Worm (Caenorhabditis elegans) whole organism, L1 larva: ENCODE results near the gene F17C11.2.

Source experiments
- C04F5.9 ChIP-seq: sonication (generic microtip); optimal IDR thresholded peaks from 2 replicates; lab custom pipeline; 2016; ENCODE audit warnings: missing genetic modification characterization, missing compliant biosample characterization
- aha-1 ChIP-seq: fragments of 150-350 bp; optimal IDR thresholded peaks from 2 replicates; lab custom pipeline; 2014; ENCODE audit warnings: missing biosample characterization, missing genetic modification characterization
- aly-2 ChIP-seq: fragments of 150-350 bp; optimal IDR thresholded peaks from 2 replicates; lab custom pipeline; 2014; ENCODE audit warnings: missing biosample characterization, missing genetic modification characterization
- fkh-10 ChIP-seq: sonication (generic microtip); optimal IDR thresholded peaks from 2 replicates; lab custom pipeline; 2017; ENCODE audit warnings: missing biosample characterization, missing genetic modification reagents, missing genetic modification characterization
- fos-1 ChIP-seq: fragments of 150-350 bp; optimal IDR thresholded peaks from 2 replicates; lab custom pipeline; 2014; ENCODE audit warnings: missing biosample characterization, missing genetic modification characterization
- nhr-20 ChIP-seq: sonication (generic microtip); optimal IDR thresholded peaks from 2 replicates; lab custom pipeline; 2016; ENCODE audit warnings: mild to moderate bottlenecking, missing genetic modification characterization, missing compliant biosample characterization
- nhr-237 ChIP-seq: fragments of 150-350 bp; optimal IDR thresholded peaks from 2 replicates; lab custom pipeline; 2014; ENCODE audit warnings: missing biosample characterization, missing genetic modification characterization
- nhr-76 ChIP-seq: sonication (generic microtip); optimal IDR thresholded peaks from 2 replicates; lab custom pipeline; 2017; ENCODE audit warnings: missing biosample characterization, missing genetic modification characterization
- nhr-77 ChIP-seq: fragments of 150-350 bp; optimal IDR thresholded peaks from 2 replicates; lab custom pipeline; 2014; ENCODE audit warnings: missing biosample characterization, missing genetic modification characterization
- nhr-90 ChIP-seq: sonication (generic microtip); optimal IDR thresholded peaks from 2 replicates; lab custom pipeline; 2016; ENCODE audit warnings: mild to moderate bottlenecking, missing genetic modification characterization, missing compliant biosample characterization; ENCODE audit not compliant: poor library complexity

DNA sequence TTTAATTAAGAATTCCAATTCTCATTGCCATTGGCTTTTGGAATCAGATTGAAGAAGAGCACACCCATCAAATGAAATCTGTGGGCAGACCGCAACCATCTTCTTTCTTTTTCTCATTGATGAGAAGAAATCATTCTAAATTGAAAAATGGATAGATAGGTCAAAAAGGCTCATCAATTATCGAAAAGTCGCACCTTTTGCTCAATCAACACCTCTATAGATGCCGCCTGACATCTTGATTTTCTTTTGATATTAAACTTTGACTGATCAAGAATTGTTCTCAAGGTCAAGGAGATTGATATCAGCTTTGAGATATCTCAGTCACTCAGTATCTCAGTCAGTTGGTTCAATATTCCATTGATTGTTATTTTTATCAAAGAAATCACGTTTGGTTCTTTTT, 38.1 kb upstream of the F17C11.2 start:
- TF ChIP-seq nhr-20 (tag; lab: Kevin White, UChicago): no peak
- TF ChIP-seq nhr-90 (tag; lab: Kevin White, UChicago): no peak
- TF ChIP-seq fos-1: no peak
- TF ChIP-seq C04F5.9 (tag; lab: Kevin White, UChicago): no peak
- no peak for TF ChIP-seq aha-1 (tag; lab: Kevin White, UChicago)
- no peak for TF ChIP-seq nhr-76
- no peak for TF ChIP-seq nhr-237 (tag; lab: Kevin White, UChicago)
- no peak for TF ChIP-seq fkh-10
- no peak for TF ChIP-seq aly-2 (tag; lab: Kevin White, UChicago)
- TF ChIP-seq nhr-77 (tag; lab: Kevin White, UChicago): no peak
